Worm (Caenorhabditis elegans): ENCODE data around the gene K08D9.4.

ce11 chrV:3165438-3165837 lies 34.8 kb downstream of the K08D9.4 start, which contains the start of gene C36C5.14:
- TF ChIP-seq mdt-29 (GFP tag; IDR thresholded peaks at IDR 0.05) (no peak), fos-1 (tag; optimal IDR thresholded peaks at IDR 0.05) (no peak), nhr-102 (tag; optimal IDR thresholded peaks at IDR 0.05) (no peak), ceh-32 (tag; optimal IDR thresholded peaks at IDR 0.05; ENCODE audit: poor library complexity) (no peak), lin-13 (GFP tag; optimal IDR thresholded peaks at IDR 0.05) (no peak), duxl-1 (tag; optimal IDR thresholded peaks at IDR 0.05; ENCODE audit: poor library complexity) (no peak), nhr-28 (tag; optimal IDR thresholded peaks at IDR 0.05) (no peak), zfp-2 (tag; optimal IDR thresholded peaks at IDR 0.05) (no peak)
